Worm (Caenorhabditis elegans) whole organism, L1 larva: ENCODE results near the gene R05G6.1.
A peak's percentile ranks its signal among the peaks of the same experiment; 100 is the strongest.

ENCODE experiments used
- C34B4.2 ChIP-seq: sonication (generic microtip); optimal IDR thresholded peaks from 2 replicates; lab custom pipeline; 2017; ENCODE audit warnings: mild to moderate bottlenecking, missing genetic modification characterization, missing compliant biosample characterization
- aha-1 ChIP-seq: fragments of 150-350 bp; optimal IDR thresholded peaks from 2 replicates; lab custom pipeline; 2014; ENCODE audit warnings: missing biosample characterization, missing genetic modification characterization
- aly-2 ChIP-seq: fragments of 150-350 bp; optimal IDR thresholded peaks from 2 replicates; lab custom pipeline; 2014; ENCODE audit warnings: missing biosample characterization, missing genetic modification characterization
- ama-1 ChIP-seq: fragments of 150-350 bp; optimal IDR thresholded peaks from 2 replicates; lab custom pipeline; 2014
- ceh-63 ChIP-seq: fragments of 200-800 bp; sonication (Bioruptor generic); optimal IDR thresholded peaks from 2 replicates; lab custom pipeline; 2018; ENCODE audit warnings: mild to moderate bottlenecking, missing genetic modification characterization, missing compliant biosample characterization
- ceh-82 ChIP-seq, 3 experiments: fragments of 150-350 bp in 1 of 3; sonication (generic microtip) in 2 of 3; optimal IDR thresholded peaks; 2 replicates each; lab custom pipeline; 2014 to 2017; ENCODE audit warnings: missing biosample characterization in 3 of 3, missing genetic modification characterization in 3 of 3
- ceh-90 ChIP-seq: sonication (generic microtip); optimal IDR thresholded peaks from 2 replicates; lab custom pipeline; 2016; ENCODE audit warnings: missing genetic modification characterization, missing compliant biosample characterization
- ces-1 ChIP-seq: fragments of 150-350 bp; optimal IDR thresholded peaks from 2 replicates; lab custom pipeline; 2014; ENCODE audit warnings: missing biosample characterization, missing genetic modification reagents, missing genetic modification characterization
- dpl-1 ChIP-seq, 3 experiments: fragments of 150-350 bp in 2 of 3; sonication (generic microtip) in 1 of 3; optimal IDR thresholded peaks; 2 replicates each; lab custom pipeline; 2014 to 2017; ENCODE audit warnings: missing biosample characterization in 3 of 3, missing genetic modification characterization in 3 of 3, missing genetic modification reagents in 3 of 3
- dsc-1 ChIP-seq: sonication (generic microtip); optimal IDR thresholded peaks from 2 replicates; lab custom pipeline; 2016; ENCODE audit warnings: mild to moderate bottlenecking, missing genetic modification characterization, missing compliant biosample characterization
- efl-1 ChIP-seq, 4 experiments: fragments of 150-350 bp; optimal IDR thresholded peaks in 3 of 4; peaks in 1 of 4; 1 replicate in 1 of 4; 2 replicates in 3 of 4; lab custom pipeline; 2014; ENCODE audit warnings: missing biosample characterization in 2 of 4, missing genetic modification characterization in 2 of 4, missing genetic modification reagents in 2 of 4
- efl-3 ChIP-seq: fragments of 200-800 bp; sonication (Bioruptor generic); optimal IDR thresholded peaks from 2 replicates; lab custom pipeline; 2018; ENCODE audit warnings: mild to moderate bottlenecking, missing genetic modification characterization, missing compliant biosample characterization
- elt-2 ChIP-seq: sonication (generic microtip); optimal IDR thresholded peaks from 2 replicates; lab custom pipeline; 2016; ENCODE audit warnings: missing genetic modification characterization, mild to moderate bottlenecking, inconsistent platforms, missing compliant biosample characterization, missing genetic modification reagents
- elt-3 ChIP-seq, 6 experiments: fragments of 150-350 bp in 1 of 6; sonication (generic microtip); optimal IDR thresholded peaks; 2 replicates each; lab custom pipeline; 2017 to 2018; ENCODE audit warnings: missing biosample characterization in 6 of 6, missing genetic modification characterization in 6 of 6, inconsistent platforms in 1 of 6
- ets-5 ChIP-seq: fragments of 200-800 bp; sonication (Bioruptor generic); IDR thresholded peaks from 2 replicates; pipeline ENCODE4 v1.3.6; 2022; ENCODE audit warnings: missing genetic modification characterization, missing compliant biosample characterization
- fkh-10 ChIP-seq: sonication (generic microtip); optimal IDR thresholded peaks from 2 replicates; lab custom pipeline; 2017; ENCODE audit warnings: missing biosample characterization, missing genetic modification reagents, missing genetic modification characterization
- fkh-4 ChIP-seq: sonication (generic microtip); optimal IDR thresholded peaks from 2 replicates; lab custom pipeline; 2016; ENCODE audit warnings: missing compliant biosample characterization, missing genetic modification characterization, borderline replicate concordance
- fos-1 ChIP-seq: fragments of 150-350 bp; optimal IDR thresholded peaks from 2 replicates; lab custom pipeline; 2014; ENCODE audit warnings: missing biosample characterization, missing genetic modification characterization
- hlh-17 ChIP-seq: fragments of 200-800 bp; sonication (Bioruptor generic); optimal IDR thresholded peaks from 2 replicates; lab custom pipeline; 2018; ENCODE audit warnings: missing genetic modification characterization, mild to moderate bottlenecking, missing compliant biosample characterization, moderate library complexity, borderline replicate concordance
- irx-1 ChIP-seq: sonication (generic microtip); optimal IDR thresholded peaks from 2 replicates; lab custom pipeline; 2016; ENCODE audit warnings: missing genetic modification characterization, missing compliant biosample characterization
- isw-1 ChIP-seq: fragments of 200-800 bp; sonication (Bioruptor generic); IDR thresholded peaks from 2 replicates; pipeline ENCODE4 v1.3.6; 2022; ENCODE audit warnings: missing genetic modification characterization, missing compliant biosample characterization
- jun-1 ChIP-seq: fragments of 150-350 bp; optimal IDR thresholded peaks from 2 replicates; lab custom pipeline; 2014; ENCODE audit warnings: missing biosample characterization, missing genetic modification reagents, missing genetic modification characterization
- lin-15B ChIP-seq: fragments of 150-350 bp; sonication (generic microtip); optimal IDR thresholded peaks from 3 replicates; lab custom pipeline; 2014; ENCODE audit warnings: missing biosample characterization, missing genetic modification characterization
- lir-3 ChIP-seq: sonication (generic microtip); optimal IDR thresholded peaks from 2 replicates; lab custom pipeline; 2016; ENCODE audit warnings: mild to moderate bottlenecking, missing genetic modification characterization, moderate library complexity, missing compliant biosample characterization; ENCODE audit not compliant: poor library complexity
- lsy-2 ChIP-seq, 2 experiments: fragments of 150-350 bp; optimal IDR thresholded peaks; 2 replicates each; lab custom pipeline; 2014; ENCODE audit warnings: missing biosample characterization in 2 of 2, missing genetic modification characterization in 2 of 2
- mab-9 ChIP-seq: fragments of 200-800 bp; sonication (Bioruptor generic); IDR thresholded peaks from 2 replicates; pipeline ENCODE4 v1.3.6; 2022; ENCODE audit warnings: missing genetic modification reagents, missing genetic modification characterization, missing compliant biosample characterization
- mef-2 ChIP-seq: fragments of 150-350 bp; optimal IDR thresholded peaks from 2 replicates; lab custom pipeline; 2014; ENCODE audit warnings: missing biosample characterization, missing genetic modification characterization
- mep-1 ChIP-seq: fragments of 150-350 bp; optimal IDR thresholded peaks from 2 replicates; lab custom pipeline; 2014; ENCODE audit warnings: missing biosample characterization, missing genetic modification characterization
- nhr-11 ChIP-seq: fragments of 150-350 bp; optimal IDR thresholded peaks from 2 replicates; lab custom pipeline; 2014; ENCODE audit warnings: missing biosample characterization, missing genetic modification characterization
- nhr-12 ChIP-seq: sonication (generic microtip); optimal IDR thresholded peaks from 2 replicates; lab custom pipeline; 2017; ENCODE audit warnings: missing biosample characterization, missing genetic modification characterization
- nhr-19 ChIP-seq: fragments of 200-800 bp; sonication (Bioruptor generic); conservative IDR thresholded peaks from 2 replicates; pipeline ENCODE4 v1.3.6; 2022; ENCODE audit warnings: missing genetic modification characterization, missing compliant biosample characterization
- nhr-47 ChIP-seq: sonication (generic microtip); optimal IDR thresholded peaks from 2 replicates; lab custom pipeline; 2016; ENCODE audit warnings: mild to moderate bottlenecking, missing genetic modification characterization, moderate library complexity, missing compliant biosample characterization
- nhr-71 ChIP-seq: sonication (generic microtip); optimal IDR thresholded peaks from 2 replicates; lab custom pipeline; 2016; ENCODE audit warnings: mild to moderate bottlenecking, missing genetic modification characterization, moderate library complexity, missing compliant biosample characterization
- nhr-77 ChIP-seq: fragments of 150-350 bp; optimal IDR thresholded peaks from 2 replicates; lab custom pipeline; 2014; ENCODE audit warnings: missing biosample characterization, missing genetic modification characterization
- nhr-90 ChIP-seq: sonication (generic microtip); optimal IDR thresholded peaks from 2 replicates; lab custom pipeline; 2016; ENCODE audit warnings: mild to moderate bottlenecking, missing genetic modification characterization, missing compliant biosample characterization; ENCODE audit not compliant: poor library complexity
- pax-3 ChIP-seq: fragments of 200-800 bp; sonication (Bioruptor generic); optimal IDR thresholded peaks from 2 replicates; lab custom pipeline; 2018; ENCODE audit warnings: mild to moderate bottlenecking, missing genetic modification characterization, moderate library complexity, missing compliant biosample characterization
- pqm-1 ChIP-seq: sonication (generic microtip); optimal IDR thresholded peaks from 3 replicates; lab custom pipeline; 2017; ENCODE audit warnings: missing biosample characterization, missing genetic modification characterization
- skn-1 ChIP-seq: fragments of 150-350 bp; optimal IDR thresholded peaks from 2 replicates; lab custom pipeline; 2014; ENCODE audit warnings: missing biosample characterization, missing genetic modification characterization
- snu-23 ChIP-seq: sonication (generic microtip); optimal IDR thresholded peaks from 2 replicates; lab custom pipeline; 2016; ENCODE audit warnings: missing genetic modification characterization, missing compliant biosample characterization
- sptf-1 ChIP-seq: fragments of 150-350 bp; optimal IDR thresholded peaks from 2 replicates; lab custom pipeline; 2014; ENCODE audit warnings: missing biosample characterization, missing genetic modification characterization
- unc-98 ChIP-seq: fragments of 200-800 bp; sonication (Bioruptor generic); IDR thresholded peaks from 2 replicates; pipeline ENCODE4 v1.3.6; 2022; ENCODE audit warnings: missing genetic modification characterization, missing compliant biosample characterization
- vab-15 ChIP-seq: sonication (generic microtip); optimal IDR thresholded peaks from 2 replicates; lab custom pipeline; 2017; ENCODE audit warnings: missing genotype, mild to moderate bottlenecking, missing genetic modification characterization, missing compliant biosample characterization
- zag-1 ChIP-seq: fragments of 150-350 bp; optimal IDR thresholded peaks from 2 replicates; lab custom pipeline; 2014; ENCODE audit warnings: missing biosample characterization, missing genetic modification characterization
- ztf-11 ChIP-seq, 2 experiments: sonication (generic microtip); optimal IDR thresholded peaks; 2 replicates each; lab custom pipeline; 2016 to 2017; ENCODE audit warnings: missing genetic modification characterization in 2 of 2, missing biosample characterization in 1 of 2, missing compliant biosample characterization in 1 of 2
- ztf-4 ChIP-seq: fragments of 150-350 bp; optimal IDR thresholded peaks from 2 replicates; lab custom pipeline; 2014; ENCODE audit warnings: missing biosample characterization, missing genetic modification characterization

Gene R05G6.1

ce11 chrIV:7561614-7562142 lies 29.2 kb downstream of the R05G6.1 start, which contains the start of gene ima-3 (continued):
- TF ChIP-seq ceh-82 (tag; optimal IDR thresholded peaks at IDR 0.05; lab: Kevin White, UChicago) (peak in 1 of 3 experiments; percentile 42), lsy-2 (tag; optimal IDR thresholded peaks at IDR 0.05; lab: Kevin White, UChicago) (peak; percentile 8 to 86), dpl-1 (GFP tag; optimal IDR thresholded peaks at IDR 0.05; lab: Kevin White, UChicago) (peak; percentile 4 to 67 (median 29)), ces-1 (GFP tag; lab: Kevin White, UChicago) (no peak), isw-1 (GFP tag; lab: Robert Waterston, UW) (no peak; the same call in 1 of the 2 replicates), efl-3 (no peak), vab-15 (tag; lab: Kevin White, UChicago) (no peak), ztf-11 (tag; optimal IDR thresholded peaks at IDR 0.05; lab: Kevin White, UChicago) (no peak), fkh-4 (tag; lab: Kevin White, UChicago) (no peak), ama-1 (lab: Kevin White, UChicago) (no peak), irx-1 (tag; lab: Kevin White, UChicago) (no peak), sptf-1 (tag; lab: Kevin White, UChicago) (no peak), C34B4.2 (tag; lab: Kevin White, UChicago) (no peak), aha-1 (no peak), skn-1 (tag; lab: Kevin White, UChicago) (peak; percentile 22), mep-1 (tag; lab: Kevin White, UChicago) (peak; percentile 28), ceh-90 (no peak), efl-1 (optimal IDR thresholded peaks at IDR 0.05; lab: Kevin White, UChicago) (peak; percentile 40 to 63), efl-1 (GFP tag; optimal IDR thresholded peaks at IDR 0.05 in 1 of 2; lab: Kevin White, UChicago) (peak in 1 of 2 experiments; percentile 33), mab-9 (GFP tag; lab: Robert Waterston, UW) (no peak), dsc-1 (tag; lab: Kevin White, UChicago) (no peak), nhr-90 (tag; lab: Kevin White, UChicago) (no peak), elt-3 (tag; optimal IDR thresholded peaks at IDR 0.05; lab: Kevin White, UChicago) (no peak), pax-3 (tag; lab: Kevin White, UChicago) (no peak), ets-5 (GFP tag; lab: Robert Waterston, UW) (no peak), nhr-19 (GFP tag; lab: Robert Waterston, UW) (no peak), hlh-17 (GFP tag; lab: Kevin White, UChicago) (no peak), ceh-63 (no peak), nhr-71 (tag; lab: Kevin White, UChicago) (no peak), nhr-11 (tag; lab: Kevin White, UChicago) (no peak), aly-2 (tag; lab: Kevin White, UChicago) (no peak), fos-1 (tag; lab: Kevin White, UChicago) (no peak), nhr-77 (tag; lab: Kevin White, UChicago) (peak; percentile 48), unc-98 (no peak), fkh-10 (GFP tag; lab: Kevin White, UChicago) (no peak), nhr-47 (peak; percentile 14), jun-1 (tag; lab: Kevin White, UChicago) (no peak), zag-1 (tag; lab: Kevin White, UChicago) (no peak), lin-15B (tag; lab: Kevin White, UChicago) (peak; percentile 80), mef-2 (tag; lab: Kevin White, UChicago) (no peak), ztf-4 (no peak), lir-3 (no peak), snu-23 (GFP tag; lab: Kevin White, UChicago) (peak; percentile 29), elt-2 (tag; lab: Kevin White, UChicago) (no peak), nhr-12 (tag; lab: Kevin White, UChicago) (no peak), pqm-1 (tag; lab: Kevin White, UChicago) (no peak)
